Fruit fly (Drosophila melanogaster) whole organism, embryonic: ENCODE measurements around the gene CG5768.

Experiments used
- Atf3 ChIP-seq: fragments of 200-800 bp; sonication (Bioruptor generic); optimal IDR thresholded peaks from 3 replicates; lab custom pipeline; 2016; ENCODE audit warnings: missing biosample characterization, missing genetic modification characterization
- CG12236 ChIP-seq: fragments of 200-800 bp; sonication (Bioruptor generic); optimal IDR thresholded peaks from 2 replicates; lab custom pipeline; 2016; ENCODE audit warnings: missing biosample characterization, missing genetic modification characterization
- CG17829 ChIP-seq: fragments of 200-800 bp; optimal IDR thresholded peaks from 2 replicates; lab custom pipeline; 2019; ENCODE audit warnings: missing biosample characterization, mild to moderate bottlenecking, missing genetic modification characterization, moderate library complexity
- CG3281 ChIP-seq: fragments of 200-800 bp; sonication (Bioruptor generic); optimal IDR thresholded peaks from 3 replicates; lab custom pipeline; 2017; ENCODE audit warnings: missing biosample characterization, mild to moderate bottlenecking, missing genetic modification characterization
- CG3726 ChIP-seq: fragments of 200-800 bp; sonication (Bioruptor generic); IDR thresholded peaks from 3 replicates; pipeline ENCODE4, ENCODE4 v1.3.6; 2022; ENCODE audit warnings: missing biosample characterization, missing genetic modification characterization
- CG4282 ChIP-seq: fragments of 200-800 bp; sonication (Bioruptor generic); optimal IDR thresholded peaks from 2 replicates; lab custom pipeline; 2016; ENCODE audit warnings: missing biosample characterization, missing genetic modification characterization
- CG4404 ChIP-seq: fragments of 200-800 bp; sonication (Bioruptor generic); IDR thresholded peaks from 2 replicates; pipeline ENCODE4 v1.3.6; 2022; ENCODE audit warnings: missing biosample characterization, missing genetic modification characterization
- CG5953 ChIP-seq: fragments of 200-800 bp; sonication (Bioruptor generic); IDR thresholded peaks from 2 replicates; pipeline ENCODE4 v1.3.6; 2022; ENCODE audit warnings: missing biosample characterization, missing genetic modification characterization
- CG7556 ChIP-seq: fragments of 200-800 bp; sonication (Bioruptor generic); optimal IDR thresholded peaks from 2 replicates; lab custom pipeline; 2017; ENCODE audit warnings: missing biosample characterization, mild to moderate bottlenecking, missing genetic modification characterization
- CG8281 ChIP-seq: fragments of 200-800 bp; sonication (Bioruptor generic); optimal IDR thresholded peaks from 2 replicates; lab custom pipeline; 2018; ENCODE audit warnings: missing biosample characterization, mild to moderate bottlenecking, missing genetic modification characterization, moderate library complexity
- CG9437 ChIP-seq: fragments of 200-800 bp; sonication (Bioruptor generic); optimal IDR thresholded peaks from 2 replicates; lab custom pipeline; 2018; ENCODE audit warnings: missing biosample characterization, mild to moderate bottlenecking, missing genetic modification characterization
- D ChIP-seq, 2 experiments: fragments of 200-800 bp in 1 of 2; fragments of >200 bp in 1 of 2; sonication (Bioruptor generic) in 1 of 2; optimal IDR thresholded peaks; 2 replicates in 1 of 2; 3 replicates in 1 of 2; lab custom pipeline; 2017; ENCODE audit warnings: mild to moderate bottlenecking in 1 of 2, missing biosample characterization in 1 of 2, missing genetic modification characterization in 1 of 2, missing genetic modification reagents in 1 of 2
- Ets65A ChIP-seq: fragments of 200-800 bp; sonication (Bioruptor generic); peaks from one replicate; lab custom pipeline; 2016; ENCODE audit warnings: missing biosample characterization, missing genetic modification characterization
- HLH3B ChIP-seq: fragments of 200-800 bp; sonication (Bioruptor generic); IDR thresholded peaks from 2 replicates; pipeline ENCODE4 v1.3.6; 2022; ENCODE audit warnings: missing biosample characterization, missing genetic modification characterization
- Hr39 ChIP-seq: fragments of >200 bp; optimal IDR thresholded peaks from 2 replicates; lab custom pipeline; 2017
- Med ChIP-seq: fragments of 200-800 bp; sonication (Bioruptor generic); peaks from one replicate; lab custom pipeline; 2016; ENCODE audit warnings: missing biosample characterization, missing genetic modification characterization, mild to moderate bottlenecking, inconsistent platforms, moderate library complexity
- PHDP ChIP-seq: fragments of 200-800 bp; sonication (Bioruptor generic); optimal IDR thresholded peaks from 3 replicates; lab custom pipeline; 2018; ENCODE audit warnings: missing biosample characterization, mild to moderate bottlenecking, missing genetic modification characterization, moderate library complexity
- TFAM ChIP-seq: fragments of 200-800 bp; sonication (Bioruptor generic); optimal IDR thresholded peaks from 2 replicates; lab custom pipeline; 2017; ENCODE audit warnings: missing biosample characterization, missing genetic modification characterization, inconsistent platforms
- ab ChIP-seq: fragments of 200-800 bp; sonication (Bioruptor generic); optimal IDR thresholded peaks from 2 replicates; lab custom pipeline; 2016; ENCODE audit warnings: missing biosample characterization, missing genetic modification characterization
- abd-A ChIP-seq: fragments of 200-800 bp; sonication (Bioruptor generic); optimal IDR thresholded peaks from 3 replicates; lab custom pipeline; 2019; ENCODE audit warnings: missing biosample characterization, mild to moderate bottlenecking, missing genetic modification characterization, moderate library complexity
- ato ChIP-seq: fragments of 200-800 bp; sonication (Bioruptor generic); IDR thresholded peaks from 2 replicates; pipeline ENCODE4 v1.3.6; 2022; ENCODE audit warnings: missing biosample characterization, missing genetic modification characterization; ENCODE audit not compliant: partially characterized antibody
- btn ChIP-seq: fragments of 200-800 bp; sonication (Bioruptor generic); optimal IDR thresholded peaks from 2 replicates; lab custom pipeline; 2016; ENCODE audit warnings: missing biosample characterization, missing genetic modification characterization
- chif ChIP-seq, 2 experiments: fragments of 200-800 bp; sonication (Bioruptor generic); optimal IDR thresholded peaks; 3 replicates each; lab custom pipeline; 2016; ENCODE audit warnings: missing biosample characterization in 2 of 2, missing genetic modification characterization in 2 of 2
- chinmo ChIP-seq: fragments of 200-800 bp; sonication (Bioruptor generic); IDR thresholded peaks from 4 replicates; pipeline ENCODE4 v1.3.6; 2022; ENCODE audit warnings: missing biosample characterization, missing genetic modification characterization; ENCODE audit not compliant: partially characterized antibody
- croc ChIP-seq: fragments of 200-800 bp; sonication (Bioruptor generic); conservative IDR thresholded peaks from 3 replicates; pipeline ENCODE4 v1.3.6; 2022; ENCODE audit warnings: missing biosample characterization, missing genetic modification characterization
- crp ChIP-seq, 2 experiments: fragments of 200-800 bp; sonication (Bioruptor generic); optimal IDR thresholded peaks; 2 replicates in 1 of 2; 3 replicates in 1 of 2; lab custom pipeline; 2017; ENCODE audit warnings: missing biosample characterization in 2 of 2, missing genetic modification characterization in 2 of 2, mild to moderate bottlenecking in 1 of 2, moderate library complexity in 1 of 2
- danr ChIP-seq: fragments of 200-800 bp; sonication (Bioruptor generic); IDR thresholded peaks from 2 replicates; pipeline ENCODE4 v1.3.6; 2022; ENCODE audit warnings: missing biosample characterization, missing genetic modification characterization
- ewg ChIP-seq: fragments of 200-800 bp; sonication (Bioruptor generic); optimal IDR thresholded peaks from 3 replicates; lab custom pipeline; 2017; ENCODE audit warnings: mild to moderate bottlenecking, missing biosample characterization, missing genetic modification reagents, missing genetic modification characterization
- gce ChIP-seq: fragments of 200-800 bp; sonication (Bioruptor generic); IDR thresholded peaks from 3 replicates; pipeline ENCODE4 v1.3.6; 2022; ENCODE audit warnings: missing biosample characterization, missing genetic modification characterization
- hth ChIP-seq: fragments of >200 bp; optimal IDR thresholded peaks from 2 replicates; lab custom pipeline; 2017; ENCODE audit warnings: inconsistent platforms
- mld ChIP-seq: fragments of 200-800 bp; sonication (Bioruptor generic); IDR thresholded peaks from 3 replicates; pipeline ENCODE4 v1.3.6; 2022; ENCODE audit warnings: missing biosample characterization, missing genetic modification characterization; ENCODE audit not compliant: partially characterized antibody
- ranshi ChIP-seq: fragments of 200-800 bp; sonication (Bioruptor generic); IDR thresholded peaks from 2 replicates; pipeline ENCODE4 v1.3.6; 2022; ENCODE audit warnings: missing biosample characterization, missing genetic modification characterization
- sens-2 ChIP-seq: fragments of 200-800 bp; sonication (Bioruptor generic); IDR thresholded peaks from 2 replicates; pipeline ENCODE4 v1.3.6; 2022; ENCODE audit warnings: missing biosample characterization, missing genetic modification characterization
- sob ChIP-seq: fragments of 200-800 bp; sonication (Bioruptor generic); IDR thresholded peaks from 2 replicates; pipeline ENCODE4 v1.3.6; 2022; ENCODE audit warnings: missing biosample characterization, missing genetic modification characterization
- sug ChIP-seq: fragments of 200-800 bp; optimal IDR thresholded peaks from 2 replicates; lab custom pipeline; 2019; ENCODE audit warnings: missing biosample characterization, mild to moderate bottlenecking, missing genetic modification characterization, moderate library complexity
- tup ChIP-seq: fragments of 200-800 bp; sonication (Bioruptor generic); optimal IDR thresholded peaks from 2 replicates; lab custom pipeline; 2016; ENCODE audit warnings: missing biosample characterization, mild to moderate bottlenecking, missing genetic modification characterization, moderate library complexity

The CG5768 gene

dm6 chr3R:24390239-24390638 lies at the start of gene CG5768, which contains the start of gene CG13615:
Gene CG5768 (minus strand): TSS chr3R:24390339.
Gene CG13615 (plus strand): TSS chr3R:24390518.
- TF ChIP-seq ranshi (GFP tag; lab: Robert Waterston, UW) (no peak), CG12236 (GFP tag; lab: Kevin White, UChicago) (no peak), sug (tag; lab: Kevin White, UChicago) (no peak)

dm6 chr3R:24392207-24392939 lies 2.2 kb upstream of the CG5768 start, which contains the start of gene CG13616:
Gene CG13616 (plus strand): TSS chr3R:24392889.
- no peak for TF ChIP-seq CG8281 (tag; lab: Kevin White, UChicago)
- TF ChIP-seq btn (GFP tag; lab: Kevin White, UChicago), result no peak
- TF ChIP-seq ato (GFP tag; lab: Robert Waterston, UW), result no peak
- TF ChIP-seq Ets65A, result peak; percentile 9

dm6 chr3R:24386434-24386833 lies 3.7 kb downstream of the CG5768 start:
- TF ChIP-seq CG17829 (tag; lab: Kevin White, UChicago), result no peak
- TF ChIP-seq danr (GFP tag; lab: Robert Waterston, UW), result no peak
- no peak for TF ChIP-seq crp (GFP tag; optimal IDR thresholded peaks at IDR 0.05; lab: Kevin White, UChicago)
- no peak for TF ChIP-seq ewg
- TF ChIP-seq CG7556, result no peak
- no peak for TF ChIP-seq CG3281 (GFP tag; lab: Kevin White, UChicago)
- TF ChIP-seq CG3726 (GFP tag; lab: Robert Waterston, UW), result no peak
- no peak for TF ChIP-seq sob (GFP tag; lab: Robert Waterston, UW)
- TF ChIP-seq D (optimal IDR thresholded peaks at IDR 0.05; lab: Kevin White, UChicago), result no peak
- no peak for TF ChIP-seq D (GFP tag; optimal IDR thresholded peaks at IDR 0.05; lab: Kevin White, UChicago)
- TF ChIP-seq CG5953, result no peak
- TF ChIP-seq gce (GFP tag; lab: Robert Waterston, UW), result no peak
- no peak for TF ChIP-seq CG9437 (GFP tag; lab: Kevin White, UChicago)
- no peak for TF ChIP-seq chif (GFP tag; optimal IDR thresholded peaks at IDR 0.05; lab: Kevin White, UChicago)
- TF ChIP-seq, all 482 proteins: peak for 0

dm6 chr3R:24384952-24385351 lies 5.2 kb downstream of the CG5768 start, which contains the start of gene CG17780:
Gene CG17780 (minus strand): TSS chr3R:24385052.
- TF ChIP-seq Hr39 (lab: Kevin White, UChicago) (no peak), chinmo (no peak), CG4282 (no peak), PHDP (tag; lab: Kevin White, UChicago) (no peak), HLH3B (GFP tag; lab: Robert Waterston, UW) (no peak), sob (GFP tag; lab: Robert Waterston, UW) (no peak), croc (no peak), TFAM (GFP tag; lab: Kevin White, UChicago) (no peak), Atf3 (GFP tag; lab: Kevin White, UChicago) (no peak), CG4404 (GFP tag; lab: Robert Waterston, UW) (no peak), Med (no peak), mld (GFP tag; lab: Robert Waterston, UW) (no peak), ab (GFP tag; lab: Kevin White, UChicago) (no peak), sens-2 (GFP tag; lab: Robert Waterston, UW) (no peak), crp (GFP tag; optimal IDR thresholded peaks at IDR 0.05; lab: Kevin White, UChicago) (no peak), tup (GFP tag; lab: Kevin White, UChicago) (no peak), hth (no peak), CG5953 (no peak), abd-A (tag; lab: Kevin White, UChicago) (no peak)
